Worm (Caenorhabditis elegans): ENCODE results near the gene pqn-68.

pqn-68 gene

DNA sequence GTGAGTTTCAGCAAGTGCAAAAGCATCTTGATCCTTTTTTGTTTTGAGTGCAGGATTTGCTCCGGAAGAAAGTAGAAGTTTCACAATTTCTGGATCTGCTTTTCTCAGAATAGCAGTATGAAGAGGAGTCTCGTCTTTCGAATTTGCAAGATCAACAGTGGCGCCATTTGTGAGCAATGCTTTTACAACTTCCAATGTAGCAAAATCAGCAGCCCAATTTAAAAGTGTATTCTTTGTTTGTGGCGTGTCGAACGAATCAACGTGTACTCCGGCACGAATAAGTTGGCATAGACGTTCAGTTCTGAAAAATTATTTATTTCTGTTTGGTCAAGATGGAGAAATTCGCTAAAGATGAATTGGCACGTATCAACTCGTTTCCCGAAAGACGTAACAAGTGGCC lies 2.8 kb upstream of the pqn-68 start, which contains the start of gene T16G1.13:
TSS of gene T16G1.13 (plus strand) at position 301 of the 400 bp plus-strand sequence.
- no peak for TF ChIP-seq zip-8 (tag; optimal IDR thresholded peaks at IDR 0.05)
- no peak for TF ChIP-seq lin-32 (GFP tag; optimal IDR thresholded peaks at IDR 0.05)
- no peak for TF ChIP-seq ceh-43 (GFP tag; optimal IDR thresholded peaks at IDR 0.05)
- TF ChIP-seq nhr-237 (tag; optimal IDR thresholded peaks at IDR 0.05), result no peak
- no peak for TF ChIP-seq mls-2 (tag; optimal IDR thresholded peaks at IDR 0.05)
- TF ChIP-seq nhr-76 (tag; optimal IDR thresholded peaks at IDR 0.05), result no peak
- TF ChIP-seq ceh-83 (GFP tag; optimal IDR thresholded peaks at IDR 0.05), result no peak
- no peak for TF ChIP-seq M03D4.4 (tag; optimal IDR thresholded peaks at IDR 0.05)
- no peak for TF ChIP-seq nhr-28 (tag; optimal IDR thresholded peaks at IDR 0.05)

DNA sequence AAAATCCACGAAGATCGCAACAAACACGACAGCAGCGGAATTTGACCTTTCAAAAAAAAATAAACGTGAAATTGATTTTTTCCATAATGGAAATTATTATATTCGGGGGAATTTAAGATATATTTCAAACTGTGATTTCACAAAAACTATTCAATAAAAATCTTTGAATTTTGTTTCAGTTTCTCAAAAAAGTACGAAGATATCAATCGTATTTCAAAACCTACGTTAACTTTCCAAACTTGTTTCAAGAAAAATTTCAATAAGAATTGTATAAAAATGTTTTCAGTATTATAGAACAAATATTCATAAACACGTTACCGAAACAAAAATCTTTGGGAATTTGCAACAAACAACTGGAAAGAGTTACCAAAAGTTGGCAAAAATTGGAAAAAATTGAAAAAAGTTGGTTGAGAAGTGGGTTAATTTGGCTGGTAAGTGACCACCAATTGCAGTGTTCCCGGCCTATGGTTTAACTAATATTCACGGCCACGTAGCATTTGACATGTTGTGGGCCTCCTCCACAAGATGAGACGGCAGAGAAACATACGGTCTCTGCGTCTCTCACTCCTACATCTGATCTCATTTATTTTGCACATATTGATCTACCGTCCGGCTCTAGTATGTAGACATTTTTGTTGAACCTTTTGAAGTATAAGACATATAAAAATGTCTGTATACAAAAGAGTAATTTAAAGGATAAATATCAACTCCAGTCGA lies 1.5 kb upstream of the pqn-68 start, which contains the start of the genes T16G1.9 and T16G1.18:
TSS of gene T16G1.9 (minus strand) at position 51 of the 717 bp plus-strand sequence.
TSS of gene T16G1.18 (plus strand) at position 493 of the 717 bp plus-strand sequence.
- TF ChIP-seq unc-39 (tag; optimal IDR thresholded peaks at IDR 0.05) (no peak), tbx-8 (GFP tag; optimal IDR thresholded peaks at IDR 0.05) (no peak), ceh-43 (GFP tag; optimal IDR thresholded peaks at IDR 0.05) (no peak), unc-120 (tag; optimal IDR thresholded peaks at IDR 0.05; ENCODE audit: poor library complexity, severe bottlenecking) (no peak), bed-3 (GFP tag; optimal IDR thresholded peaks at IDR 0.05) (no peak), elt-3 (tag; optimal IDR thresholded peaks at IDR 0.05) (no peak), blmp-1 (tag; optimal IDR thresholded peaks at IDR 0.05) (no peak), drap-1 (GFP tag; optimal IDR thresholded peaks at IDR 0.05) (no peak), mab-5 (tag; optimal IDR thresholded peaks at IDR 0.05) (no peak), ceh-83 (GFP tag; optimal IDR thresholded peaks at IDR 0.05) (no peak), ceh-39 (tag; optimal IDR thresholded peaks at IDR 0.05) (no peak), nhr-12 (tag; optimal IDR thresholded peaks at IDR 0.05) (no peak), flh-1 (GFP tag; optimal IDR thresholded peaks at IDR 0.05) (no peak), ces-1 (GFP tag; optimal IDR thresholded peaks at IDR 0.05) (peak; percentile 90), lin-13 (tag; optimal IDR thresholded peaks at IDR 0.05) (peak; percentile 14), zip-8 (tag; optimal IDR thresholded peaks at IDR 0.05) (no peak), cnd-1 (tag; optimal IDR thresholded peaks at IDR 0.05) (no peak), lsy-2 (tag; optimal IDR thresholded peaks at IDR 0.05) (no peak), unc-62 (GFP tag; optimal IDR thresholded peaks at IDR 0.05) (no peak), elt-1 (tag; optimal IDR thresholded peaks at IDR 0.05; ENCODE audit: borderline replicate concordance, insufficient read depth) (no peak), M03D4.4 (tag; optimal IDR thresholded peaks at IDR 0.05) (no peak), sem-2 (GFP tag; optimal IDR thresholded peaks at IDR 0.05) (no peak), mls-2 (tag; optimal IDR thresholded peaks at IDR 0.05) (no peak), nhr-28 (tag; optimal IDR thresholded peaks at IDR 0.05) (no peak), snpc-4 (tag; optimal IDR thresholded peaks at IDR 0.05) (no peak), nhr-2 (tag; optimal IDR thresholded peaks at IDR 0.05) (no peak), mep-1 (tag; optimal IDR thresholded peaks at IDR 0.05) (peak; percentile 17), ztf-11 (tag; optimal IDR thresholded peaks at IDR 0.05) (no peak), sptf-1 (tag; optimal IDR thresholded peaks at IDR 0.05) (no peak), lin-32 (GFP tag; optimal IDR thresholded peaks at IDR 0.05) (no peak), ham-2 (GFP tag; optimal IDR thresholded peaks at IDR 0.05) (no peak), nhr-237 (tag; optimal IDR thresholded peaks at IDR 0.05) (peak; percentile 12), nhr-76 (tag; optimal IDR thresholded peaks at IDR 0.05) (no peak), pha-4 (tag; optimal IDR thresholded peaks at IDR 0.05) (peak; percentile 11), hlh-1 (tag; optimal IDR thresholded peaks at IDR 0.05) (peak; percentile 50)

DNA sequence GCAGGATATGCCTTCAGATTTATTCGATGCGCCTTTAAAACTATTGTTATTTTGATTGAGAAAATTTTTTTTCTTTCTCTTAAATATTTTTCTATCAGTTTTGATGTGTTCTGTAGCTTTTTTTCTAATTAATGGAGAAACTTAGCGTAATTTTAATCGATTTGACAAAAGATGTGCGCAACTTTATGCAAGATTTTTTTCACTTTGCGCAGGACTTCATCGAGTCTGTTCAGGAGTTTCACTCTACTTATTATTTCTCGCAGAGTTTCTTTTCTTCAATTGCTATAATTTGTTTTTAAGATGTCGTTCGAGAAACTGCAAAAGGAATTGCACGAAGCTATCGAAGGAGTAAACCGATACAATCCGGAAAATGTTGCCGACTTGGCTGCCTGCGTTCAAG lies 1.3 kb downstream of the pqn-68 start, which contains the start of gene eif-3.K:
TSS of gene eif-3.K (plus strand) at position 301 of the 400 bp plus-strand sequence.
- no peak for TF ChIP-seq ceh-43 (GFP tag; optimal IDR thresholded peaks at IDR 0.05)
- no peak for TF ChIP-seq ham-2 (GFP tag; optimal IDR thresholded peaks at IDR 0.05)
- TF ChIP-seq ces-1 (GFP tag; optimal IDR thresholded peaks at IDR 0.05), result no peak
- TF ChIP-seq tbx-8 (GFP tag; optimal IDR thresholded peaks at IDR 0.05), result no peak
- TF ChIP-seq snpc-4 (tag; optimal IDR thresholded peaks at IDR 0.05), result no peak
- TF ChIP-seq mls-2 (tag; optimal IDR thresholded peaks at IDR 0.05), result no peak
- TF ChIP-seq nhr-76 (tag; optimal IDR thresholded peaks at IDR 0.05), result no peak
- no peak for TF ChIP-seq nhr-12 (tag; optimal IDR thresholded peaks at IDR 0.05)
- no peak for TF ChIP-seq nhr-237 (tag; optimal IDR thresholded peaks at IDR 0.05)
- no peak for TF ChIP-seq M03D4.4 (tag; optimal IDR thresholded peaks at IDR 0.05)
- TF ChIP-seq lin-13 (tag; optimal IDR thresholded peaks at IDR 0.05), result no peak
- no peak for TF ChIP-seq ztf-11 (tag; optimal IDR thresholded peaks at IDR 0.05)
